Fruit fly (Drosophila melanogaster): Measurements from ENCODE around the gene CG43050.

dm6 chr2L:13142803-13143202 lies 23.7 kb downstream of the CG43050 start, which contains the start of gene CG9928:
- TF ChIP-seq usp (GFP tag; optimal IDR thresholded peaks at IDR 0.05) (no peak), psq (optimal IDR thresholded peaks at IDR 0.05) (no peak), CG8478 (optimal IDR thresholded peaks at IDR 0.05) (no peak), pan (optimal IDR thresholded peaks at IDR 0.05) (no peak), Dll (optimal IDR thresholded peaks at IDR 0.05) (no peak), EcR (GFP tag; optimal IDR thresholded peaks at IDR 0.05) (no peak)

Data from whole organism.